Worm (Caenorhabditis elegans) whole organism, L4/young adult: ENCODE measurements around the gene nhr-170.

ENCODE experiments used
- W03F9.2 ChIP-seq: fragments of 150-350 bp; optimal IDR thresholded peaks from 2 replicates; lab custom pipeline; 2014; ENCODE audit warnings: missing biosample characterization, missing genetic modification characterization
- dao-5 ChIP-seq: sonication (generic microtip); optimal IDR thresholded peaks from 2 replicates; lab custom pipeline; 2016; ENCODE audit warnings: missing genotype, missing genetic modification characterization, moderate library complexity, missing compliant biosample characterization
- him-1 ChIP-seq: sonication (generic microtip); optimal IDR thresholded peaks from 2 replicates; lab custom pipeline; 2016; ENCODE audit warnings: missing genotype, missing genetic modification reagents, missing genetic modification characterization, missing compliant biosample characterization

DNA sequence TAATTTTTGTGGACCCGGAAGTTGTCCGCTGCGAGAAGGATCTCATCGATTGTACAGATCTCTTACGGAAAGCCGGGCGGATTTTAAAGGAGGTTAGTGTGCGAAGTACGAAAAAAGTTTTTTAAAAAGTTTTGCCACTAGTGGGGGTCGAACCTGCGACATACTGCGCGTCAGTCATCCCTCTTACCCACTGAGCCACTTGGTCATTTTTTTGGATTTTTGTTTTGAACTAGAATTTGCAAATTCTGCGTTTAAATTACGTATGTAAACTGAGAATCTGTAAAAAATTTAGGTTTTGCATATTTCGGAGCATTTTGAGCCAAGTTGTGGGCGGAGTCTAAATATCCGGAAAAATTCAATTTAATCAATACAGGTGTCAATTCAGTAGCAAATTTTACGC is 48.0 kb upstream of the nhr-170 start:
- no peak for TF ChIP-seq him-1
- no peak for TF ChIP-seq dao-5
- TF ChIP-seq W03F9.2 (tag; lab: Kevin White, UChicago) = no peak
